Fruit fly (Drosophila melanogaster) whole organism, embryonic: ENCODE measurements around the gene Smox.

Experiments used
- Abd-B ChIP-seq: fragments of 200-800 bp; sonication (Bioruptor generic); optimal IDR thresholded peaks from 2 replicates; lab custom pipeline; 2018; ENCODE audit warnings: missing biosample characterization, mild to moderate bottlenecking, missing genetic modification characterization, moderate library complexity
- BtbVII ChIP-seq: fragments of 200-800 bp; sonication (Bioruptor generic); optimal IDR thresholded peaks from 3 replicates; lab custom pipeline; 2017; ENCODE audit warnings: missing biosample characterization, mild to moderate bottlenecking, missing genetic modification characterization
- CG10209 ChIP-seq: fragments of 200-800 bp; sonication (Bioruptor generic); optimal IDR thresholded peaks from 3 replicates; lab custom pipeline; 2017; ENCODE audit warnings: missing biosample characterization, mild to moderate bottlenecking, missing genetic modification characterization, missing genetic modification reagents
- CG10431 ChIP-seq: fragments of 200-800 bp; sonication (Bioruptor generic); optimal IDR thresholded peaks from 3 replicates; lab custom pipeline; 2018; ENCODE audit warnings: missing biosample characterization, mild to moderate bottlenecking, missing genetic modification characterization
- CG10959 ChIP-seq: fragments of 200-800 bp; sonication (Bioruptor generic); IDR thresholded peaks from 2 replicates; pipeline ENCODE4 v1.3.6; 2022; ENCODE audit warnings: missing biosample characterization, missing genetic modification characterization
- CG11085 ChIP-seq: fragments of 200-800 bp; sonication (Bioruptor generic); IDR thresholded peaks from 2 replicates; pipeline ENCODE4 v1.3.6; 2022; ENCODE audit warnings: missing biosample characterization, missing genetic modification characterization
- CG11504 ChIP-seq: fragments of 200-800 bp; sonication (Bioruptor generic); optimal IDR thresholded peaks from 3 replicates; lab custom pipeline; 2019; ENCODE audit warnings: missing biosample characterization, mild to moderate bottlenecking, missing genetic modification characterization, moderate library complexity
- CG13894 ChIP-seq: fragments of 200-800 bp; sonication (Bioruptor generic); optimal IDR thresholded peaks from 3 replicates; lab custom pipeline; 2018; ENCODE audit warnings: missing biosample characterization, mild to moderate bottlenecking, missing genetic modification characterization, moderate library complexity
- CG14441 ChIP-seq: fragments of 200-800 bp; sonication (Bioruptor generic); IDR thresholded peaks from 2 replicates; pipeline ENCODE4 v1.3.6; 2022; ENCODE audit warnings: missing biosample characterization, missing genetic modification characterization
- CG15073 ChIP-seq: fragments of 200-800 bp; sonication (Bioruptor generic); optimal IDR thresholded peaks from 2 replicates; lab custom pipeline; 2016; ENCODE audit warnings: missing biosample characterization, missing genetic modification characterization
- CG1602 ChIP-seq: fragments of 200-800 bp; sonication (Bioruptor generic); optimal IDR thresholded peaks from 3 replicates; lab custom pipeline; 2016; ENCODE audit warnings: missing biosample characterization, missing genetic modification characterization
- CG17361 ChIP-seq: fragments of 200-800 bp; sonication (Bioruptor generic); IDR thresholded peaks from 3 replicates; pipeline ENCODE4 v1.3.6; 2022; ENCODE audit warnings: missing biosample characterization, missing genetic modification characterization
- CG17802 ChIP-seq: fragments of 200-800 bp; sonication (Bioruptor generic); optimal IDR thresholded peaks from 2 replicates; lab custom pipeline; 2018; ENCODE audit warnings: missing biosample characterization, mild to moderate bottlenecking, missing genetic modification characterization, moderate library complexity
- CG1832 ChIP-seq: fragments of 200-800 bp; sonication (Bioruptor generic); optimal IDR thresholded peaks from 2 replicates; lab custom pipeline; 2017; ENCODE audit warnings: missing biosample characterization, mild to moderate bottlenecking, missing genetic modification characterization, inconsistent platforms
- CG2120 ChIP-seq: fragments of 200-800 bp; sonication (Bioruptor generic); optimal IDR thresholded peaks from 3 replicates; lab custom pipeline; 2016; ENCODE audit warnings: missing biosample characterization, missing genetic modification characterization
- CG31224 ChIP-seq: fragments of 200-800 bp; sonication (Bioruptor generic); IDR thresholded peaks from 2 replicates; pipeline ENCODE4 v1.3.6; 2022; ENCODE audit warnings: missing biosample characterization, missing genetic modification characterization
- CG31388 ChIP-seq: fragments of 200-800 bp; sonication (Bioruptor generic); optimal IDR thresholded peaks from 2 replicates; lab custom pipeline; 2016; ENCODE audit warnings: missing biosample characterization, missing genetic modification characterization
- CG33557 ChIP-seq: fragments of 200-800 bp; sonication (Bioruptor generic); optimal IDR thresholded peaks from 2 replicates; lab custom pipeline; 2019; ENCODE audit warnings: missing biosample characterization, mild to moderate bottlenecking, missing genetic modification characterization, moderate library complexity
- CG6654 ChIP-seq: fragments of 200-800 bp; sonication (Bioruptor generic); optimal IDR thresholded peaks from 2 replicates; lab custom pipeline; 2017; ENCODE audit warnings: missing biosample characterization, mild to moderate bottlenecking, missing genetic modification characterization
- CG7928 ChIP-seq: fragments of 200-800 bp; sonication (Bioruptor generic); optimal IDR thresholded peaks from 2 replicates; lab custom pipeline; 2017; ENCODE audit warnings: missing biosample characterization, mild to moderate bottlenecking, missing genetic modification characterization
- CG9817 ChIP-seq: fragments of 200-800 bp; sonication (Bioruptor generic); optimal IDR thresholded peaks from 2 replicates; lab custom pipeline; 2018; ENCODE audit warnings: missing biosample characterization, mild to moderate bottlenecking, missing genetic modification characterization, moderate library complexity
- CTCF ChIP-seq: fragments of 200-800 bp; sonication (Bioruptor generic); optimal IDR thresholded peaks from 2 replicates; lab custom pipeline; 2017; ENCODE audit warnings: missing biosample characterization, mild to moderate bottlenecking, missing genetic modification characterization, moderate library complexity
- Dbx ChIP-seq: fragments of 200-800 bp; sonication (Bioruptor generic); IDR thresholded peaks from 3 replicates; pipeline ENCODE4 v1.3.6; 2022; ENCODE audit warnings: missing biosample characterization, missing genetic modification characterization
- HLH54F ChIP-seq: fragments of 200-800 bp; sonication (Bioruptor generic); optimal IDR thresholded peaks from 3 replicates; lab custom pipeline; 2016; ENCODE audit warnings: missing biosample characterization, missing genetic modification characterization
- Hmr ChIP-seq: fragments of 200-800 bp; sonication (Bioruptor generic); optimal IDR thresholded peaks from 3 replicates; lab custom pipeline; 2017; ENCODE audit warnings: mild to moderate bottlenecking, missing biosample characterization, missing genetic modification reagents, missing genetic modification characterization
- Mad ChIP-seq: fragments of 200-800 bp; sonication (Bioruptor generic); optimal IDR thresholded peaks from 2 replicates; lab custom pipeline; 2016; ENCODE audit warnings: missing biosample characterization, missing genetic modification characterization
- Nf-YC ChIP-seq: fragments of 200-800 bp; optimal IDR thresholded peaks from 3 replicates; lab custom pipeline; 2019; ENCODE audit warnings: missing biosample characterization, mild to moderate bottlenecking, missing genetic modification characterization, moderate library complexity
- Oaz ChIP-seq: fragments of 200-800 bp; sonication (Bioruptor generic); IDR thresholded peaks from 2 replicates; pipeline ENCODE4 v1.3.6; 2022; ENCODE audit warnings: missing biosample characterization, missing genetic modification characterization
- Rfx ChIP-seq: fragments of 200-800 bp; sonication (Bioruptor generic); IDR thresholded peaks from 2 replicates; pipeline ENCODE4 v1.3.6; 2022; ENCODE audit warnings: missing biosample characterization, missing genetic modification characterization
- Xbp1 ChIP-seq: fragments of 200-800 bp; sonication (Bioruptor generic); optimal IDR thresholded peaks from 3 replicates; lab custom pipeline; 2016; ENCODE audit warnings: missing biosample characterization, mild to moderate bottlenecking, missing genetic modification characterization
- bsh ChIP-seq, 2 experiments: fragments of 200-800 bp; sonication (Bioruptor generic); optimal IDR thresholded peaks; 2 replicates each; lab custom pipeline; 2017 to 2018; ENCODE audit warnings: mild to moderate bottlenecking in 2 of 2, missing biosample characterization in 2 of 2, missing genetic modification characterization in 2 of 2, moderate library complexity in 1 of 2
- btn ChIP-seq: fragments of 200-800 bp; sonication (Bioruptor generic); optimal IDR thresholded peaks from 2 replicates; lab custom pipeline; 2016; ENCODE audit warnings: missing biosample characterization, missing genetic modification characterization
- cas ChIP-seq: fragments of 200-800 bp; sonication (Bioruptor generic); IDR thresholded peaks from 2 replicates; pipeline ENCODE4 v1.3.6; 2022; ENCODE audit warnings: missing biosample characterization, missing genetic modification characterization
- chn ChIP-seq: fragments of 200-800 bp; sonication (Bioruptor generic); optimal IDR thresholded peaks from 2 replicates; lab custom pipeline; 2016; ENCODE audit warnings: missing biosample characterization, missing genetic modification characterization
- dmrt11E ChIP-seq: fragments of 200-800 bp; sonication (Bioruptor generic); optimal IDR thresholded peaks from 3 replicates; lab custom pipeline; 2018; ENCODE audit warnings: missing biosample characterization, mild to moderate bottlenecking, missing genetic modification characterization, moderate library complexity
- en ChIP-seq: fragments of 200-800 bp; sonication (Bioruptor generic); optimal IDR thresholded peaks from 2 replicates; lab custom pipeline; 2016; ENCODE audit warnings: missing biosample characterization, missing genetic modification characterization
- ind ChIP-seq: fragments of 200-800 bp; sonication (Bioruptor generic); optimal IDR thresholded peaks from 3 replicates; lab custom pipeline; 2016; ENCODE audit warnings: missing biosample characterization, missing genetic modification characterization
- insv ChIP-seq, 2 experiments: fragments of 200-800 bp; sonication (Bioruptor generic); optimal IDR thresholded peaks; 3 replicates each; lab custom pipeline; 2016 to 2018; ENCODE audit warnings: missing biosample characterization in 2 of 2, missing genetic modification characterization in 2 of 2
- ken ChIP-seq: fragments of 200-800 bp; sonication (Bioruptor generic); IDR thresholded peaks from 3 replicates; pipeline ENCODE4 v1.3.6; 2022; ENCODE audit warnings: missing biosample characterization, missing genetic modification characterization
- knrl ChIP-seq: fragments of 200-800 bp; sonication (Bioruptor generic); IDR thresholded peaks from 3 replicates; pipeline ENCODE4 v1.3.6; 2022; ENCODE audit warnings: missing biosample characterization, missing genetic modification characterization; ENCODE audit not compliant: partially characterized antibody
- mld ChIP-seq: fragments of 200-800 bp; sonication (Bioruptor generic); IDR thresholded peaks from 3 replicates; pipeline ENCODE4 v1.3.6; 2022; ENCODE audit warnings: missing biosample characterization, missing genetic modification characterization; ENCODE audit not compliant: partially characterized antibody
- otp ChIP-seq: fragments of 200-800 bp; sonication (Bioruptor generic); IDR thresholded peaks from 3 replicates; pipeline ENCODE4, ENCODE4 v1.3.6; 2022; ENCODE audit warnings: missing biosample characterization, missing genetic modification characterization
- pan ChIP-seq, 4 experiments: fragments of >200 bp in 3 of 4; fragments of 200-800 bp in 1 of 4; sonication (Bioruptor generic) in 1 of 4; optimal IDR thresholded peaks in 3 of 4; IDR thresholded peaks in 1 of 4; 2 replicates each; pipeline versions ENCODE4 v1.3.6 to Lab custom; 2017 to 2022; ENCODE audit warnings: missing biosample characterization in 2 of 4, missing genetic modification characterization in 2 of 4, mixed read lengths in 1 of 4
- sens-2 ChIP-seq: fragments of 200-800 bp; sonication (Bioruptor generic); IDR thresholded peaks from 2 replicates; pipeline ENCODE4 v1.3.6; 2022; ENCODE audit warnings: missing biosample characterization, missing genetic modification characterization
- tin ChIP-seq: fragments of 200-800 bp; sonication (Bioruptor generic); optimal IDR thresholded peaks from 3 replicates; lab custom pipeline; 2016; ENCODE audit warnings: missing biosample characterization, missing genetic modification characterization
- trem ChIP-seq: fragments of 200-800 bp; optimal IDR thresholded peaks from 3 replicates; lab custom pipeline; 2019; ENCODE audit warnings: missing biosample characterization, mild to moderate bottlenecking, missing genetic modification characterization, moderate library complexity
- vnd ChIP-seq: fragments of 200-800 bp; sonication (Bioruptor generic); IDR thresholded peaks from 3 replicates; pipeline ENCODE4 v1.3.6; 2022; ENCODE audit warnings: missing biosample characterization, missing genetic modification characterization; ENCODE audit not compliant: partially characterized antibody
- vvl ChIP-seq: fragments of 200-800 bp; sonication (Bioruptor generic); IDR thresholded peaks from 2 replicates; pipeline ENCODE4 v1.3.6; 2022; ENCODE audit warnings: missing biosample characterization, missing genetic modification characterization
- zen ChIP-seq: fragments of 200-800 bp; sonication (Bioruptor generic); optimal IDR thresholded peaks from 3 replicates; lab custom pipeline; 2018; ENCODE audit warnings: missing biosample characterization, mild to moderate bottlenecking, missing genetic modification characterization, moderate library complexity
- zf30C ChIP-seq: fragments of 200-800 bp; sonication (Bioruptor generic); optimal IDR thresholded peaks from 3 replicates; lab custom pipeline; 2018; ENCODE audit warnings: missing biosample characterization, mild to moderate bottlenecking, missing genetic modification characterization

Gene Smox

dm6 chrX:8091017-8091620 is 51.0 kb downstream of the Smox start (continued):
- TF ChIP-seq CG31224 (peak; percentile 94), Rfx (peak; percentile 99), en (GFP tag; lab: Kevin White, UChicago) (peak; percentile 76), Abd-B (GFP tag; lab: Kevin White, UChicago) (peak; percentile 89), CG13894 (peak; percentile 93), CG10209 (peak; percentile 96), cas (GFP tag; lab: Robert Waterston, UW) (peak; percentile 95), zf30C (GFP tag; lab: Kevin White, UChicago) (no peak), CG17361 (GFP tag; lab: Robert Waterston, UW) (peak; percentile 95), CG10959 (GFP tag; lab: Robert Waterston, UW) (peak; percentile 95), CG2120 (GFP tag; lab: Kevin White, UChicago) (peak; percentile 98), CG1602 (peak; percentile 94), Mad (peak; percentile 92), pan (optimal IDR thresholded peaks at IDR 0.05; lab: Kevin White, UChicago) (no peak), pan (GFP tag; optimal IDR thresholded peaks at IDR 0.05 in 1 of 2, IDR thresholded peaks at IDR 0.05 in 1 of 2) (peak in 1 of 2 experiments; percentile 99), mld (GFP tag; lab: Robert Waterston, UW) (no peak), chn (GFP tag; lab: Kevin White, UChicago) (peak; percentile 89), trem (tag; lab: Kevin White, UChicago) (peak; percentile 89), ind (GFP tag; lab: Kevin White, UChicago) (peak; percentile 96), vvl (GFP tag; lab: Robert Waterston, UW) (peak; percentile 99), HLH54F (GFP tag; lab: Kevin White, UChicago) (peak; percentile 86), CG14441 (GFP tag; lab: Robert Waterston, UW) (peak; percentile 99), bsh (GFP tag; optimal IDR thresholded peaks at IDR 0.05; lab: Kevin White, UChicago) (peak; percentile 91 to 97), CG1832 (no peak), vnd (GFP tag; lab: Robert Waterston, UW) (no peak), ken (GFP tag; lab: Robert Waterston, UW) (peak; percentile 99), Dbx (GFP tag; lab: Robert Waterston, UW) (peak; percentile 98), CG7928 (GFP tag; lab: Kevin White, UChicago) (peak; percentile 80), CG15073 (peak; percentile 66), CG10431 (peak; percentile 84), insv (GFP tag; optimal IDR thresholded peaks at IDR 0.05; lab: Kevin White, UChicago) (peak in 1 of 2 experiments; percentile 15), BtbVII (peak; percentile 97), CG6654 (GFP tag; lab: Kevin White, UChicago) (peak; percentile 89), Hmr (GFP tag; lab: Kevin White, UChicago) (peak; percentile 98), CTCF (GFP tag; lab: Kevin White, UChicago) (peak; percentile 68), btn (peak; percentile 84), Xbp1 (GFP tag; lab: Kevin White, UChicago) (peak; percentile 97), tin (peak; percentile 95), CG11504 (tag; lab: Kevin White, UChicago) (peak; percentile 95), CG11085 (peak; percentile 98), sens-2 (GFP tag; lab: Robert Waterston, UW) (peak; percentile 97), Oaz (peak; percentile 97), zen (tag; lab: Kevin White, UChicago) (peak; percentile 86), dmrt11E (tag; lab: Kevin White, UChicago) (peak; percentile 88), Nf-YC (tag; lab: Kevin White, UChicago) (peak; percentile 76), knrl (GFP tag; lab: Robert Waterston, UW) (peak; percentile 48; the same call in 2 of the 3 replicates), otp (GFP tag; lab: Robert Waterston, UW) (peak; percentile 99), CG31388 (GFP tag; lab: Kevin White, UChicago) (peak; percentile 89), CG9817 (tag; lab: Kevin White, UChicago) (peak; percentile 90), CG17802 (tag; lab: Kevin White, UChicago) (peak; percentile 83), CG33557 (peak; percentile 68)
